Worm (Caenorhabditis elegans) whole organism, L1 larva: ENCODE measurements around the gene F10B5.3.

Experiments used
- dpl-1 ChIP-seq, 3 experiments: fragments of 150-350 bp in 2 of 3; sonication (generic microtip) in 1 of 3; optimal IDR thresholded peaks; 2 replicates each; lab custom pipeline; 2014 to 2017; ENCODE audit warnings: missing biosample characterization in 3 of 3, missing genetic modification characterization in 3 of 3, missing genetic modification reagents in 3 of 3
- egl-27 ChIP-seq, 2 experiments: fragments of 150-350 bp in 1 of 2; sonication (generic microtip); optimal IDR thresholded peaks; 3 replicates each; lab custom pipeline; 2017 to 2018; ENCODE audit warnings: missing biosample characterization in 2 of 2, missing genetic modification characterization in 2 of 2, missing genetic modification reagents in 2 of 2
- lin-39 ChIP-seq: fragments of 150-350 bp; optimal IDR thresholded peaks from 2 replicates; lab custom pipeline; 2014; ENCODE audit warnings: missing biosample characterization, missing genetic modification reagents, missing genetic modification characterization
- unc-86 ChIP-seq: sonication (generic microtip); optimal IDR thresholded peaks from 2 replicates; lab custom pipeline; 2016; ENCODE audit warnings: missing genetic modification characterization, missing compliant biosample characterization

- TF ChIP-seq unc-86 (no peak), lin-39 (tag; lab: Kevin White, UChicago) (no peak), egl-27 (tag; optimal IDR thresholded peaks at IDR 0.05; lab: Kevin White, UChicago) (no peak), dpl-1 (GFP tag; optimal IDR thresholded peaks at IDR 0.05; lab: Kevin White, UChicago) (no peak)
These were observed 22.0 kb downstream of the F10B5.3 start for ce11 chrII:8127794-8128193.
